Worm (Caenorhabditis elegans) whole organism, early embryonic: ENCODE results near the gene fdgt-2.

Experiments used
- ama-1 ChIP-seq: fragments of 150-350 bp; optimal IDR thresholded peaks from 2 replicates; lab custom pipeline; 2014
- ceh-36 ChIP-seq: sonication (generic microtip); optimal IDR thresholded peaks from 2 replicates; lab custom pipeline; 2016; ENCODE audit warnings: missing genetic modification characterization, inconsistent platforms, missing compliant biosample characterization
- hmbx-1 ChIP-seq: sonication (generic microtip); optimal IDR thresholded peaks from 2 replicates; lab custom pipeline; 2016; ENCODE audit warnings: mild to moderate bottlenecking, missing genetic modification characterization, missing compliant biosample characterization
- tbx-11 ChIP-seq: fragments of 200-800 bp; sonication (Bioruptor generic); IDR thresholded peaks from 2 replicates; pipeline ENCODE4 v1.3.6; 2022; ENCODE audit warnings: missing genetic modification characterization, missing compliant biosample characterization

DNA sequence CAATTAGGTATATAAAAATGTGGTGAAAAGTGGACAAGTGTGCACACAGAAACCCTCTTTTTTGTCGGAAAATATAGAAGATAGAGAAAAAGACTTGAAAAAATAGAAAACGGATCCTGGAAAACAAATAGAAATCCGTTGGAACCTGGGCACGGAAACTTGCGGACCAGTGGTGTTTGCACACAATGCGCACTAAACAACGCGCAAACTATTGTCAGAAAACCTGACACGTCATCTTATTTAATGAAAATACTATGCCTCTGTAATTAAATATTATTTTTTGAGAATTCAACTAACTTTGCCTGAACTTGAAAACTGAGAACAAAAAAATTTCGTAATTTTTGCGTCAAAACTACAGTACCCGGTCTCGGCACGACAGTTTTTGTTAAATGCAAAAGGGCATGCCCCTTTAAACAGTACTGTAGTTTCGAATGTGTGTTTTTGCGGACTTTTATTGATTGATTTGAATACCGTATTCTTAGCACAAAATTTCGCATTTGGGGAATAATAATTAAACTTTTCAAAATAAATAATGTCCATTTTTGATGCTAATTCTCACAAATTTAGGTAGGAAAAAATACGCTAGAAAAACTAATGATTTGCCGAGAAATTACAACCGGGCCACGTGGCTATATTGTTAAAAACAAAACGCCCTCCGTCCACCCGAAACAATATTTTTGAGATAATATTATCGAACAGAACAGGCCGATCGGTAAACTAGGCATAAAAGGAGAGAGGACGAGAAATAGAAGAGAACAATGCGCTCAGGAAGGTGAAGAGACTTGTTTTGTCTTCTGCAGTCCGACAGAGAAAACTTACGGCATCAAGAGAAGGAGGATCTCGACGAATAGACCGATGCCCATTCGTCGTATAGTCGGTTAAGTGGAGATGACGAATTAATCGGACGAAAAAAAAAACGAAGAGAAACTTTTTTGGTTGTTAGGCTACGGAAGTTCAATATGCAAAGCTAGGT is 11.8 kb downstream of the fdgt-2 start:
- no peak for TF ChIP-seq ceh-36
- TF ChIP-seq ama-1 (lab: Kevin White, UChicago), result no peak
- no peak for TF ChIP-seq tbx-11 (GFP tag; lab: Robert Waterston, UW)
- no peak for TF ChIP-seq hmbx-1
